Worm (Caenorhabditis elegans) whole organism, late embryonic: ENCODE results near the gene ugt-44.

Experiments
- F13H6.1 ChIP-seq: sonication (generic microtip); optimal IDR thresholded peaks from 2 replicates; lab custom pipeline; 2016; ENCODE audit warnings: missing genetic modification characterization, missing compliant biosample characterization
- ama-1 ChIP-seq: fragments of 150-350 bp; optimal IDR thresholded peaks from 2 replicates; lab custom pipeline; 2014
- ceh-18 ChIP-seq: sonication (generic microtip); optimal IDR thresholded peaks from 2 replicates; lab custom pipeline; 2016; ENCODE audit warnings: missing genetic modification characterization, missing compliant biosample characterization
- ceh-19 ChIP-seq: fragments of 200-800 bp; sonication (Bioruptor generic); optimal IDR thresholded peaks from 2 replicates; lab custom pipeline; 2018; ENCODE audit warnings: mild to moderate bottlenecking, missing genetic modification characterization, missing compliant biosample characterization
- ceh-30 ChIP-seq: fragments of 150-350 bp; optimal IDR thresholded peaks from 2 replicates; lab custom pipeline; 2014; ENCODE audit warnings: missing biosample characterization, missing genetic modification characterization
- ceh-48 ChIP-seq: sonication (generic microtip); optimal IDR thresholded peaks from 2 replicates; lab custom pipeline; 2016; ENCODE audit warnings: missing genetic modification characterization, inconsistent platforms, missing compliant biosample characterization
- ceh-6 ChIP-seq: fragments of 200-800 bp; sonication (Bioruptor generic); optimal IDR thresholded peaks from 2 replicates; lab custom pipeline; 2018; ENCODE audit warnings: mild to moderate bottlenecking, missing genetic modification characterization, missing compliant biosample characterization
- ceh-9 ChIP-seq: sonication (generic microtip); optimal IDR thresholded peaks from 2 replicates; lab custom pipeline; 2016; ENCODE audit warnings: mild to moderate bottlenecking, missing genetic modification characterization, inconsistent platforms, missing compliant biosample characterization
- dve-1 ChIP-seq: sonication (generic microtip); optimal IDR thresholded peaks from 2 replicates; lab custom pipeline; 2017; ENCODE audit warnings: antibody characterized with exemption, mild to moderate bottlenecking, missing genetic modification characterization, missing compliant biosample characterization
- elt-2 ChIP-seq: sonication (generic microtip); optimal IDR thresholded peaks from 2 replicates; lab custom pipeline; 2016; ENCODE audit warnings: missing genetic modification reagents, missing genetic modification characterization, missing compliant biosample characterization
- eyg-1 ChIP-seq: sonication (generic microtip); optimal IDR thresholded peaks from 2 replicates; lab custom pipeline; 2016; ENCODE audit warnings: missing genotype, missing genetic modification characterization, missing compliant biosample characterization
- fax-1 ChIP-seq: sonication (generic microtip); optimal IDR thresholded peaks from 2 replicates; lab custom pipeline; 2016; ENCODE audit warnings: missing genotype, missing genetic modification characterization, missing compliant biosample characterization
- fkh-6 ChIP-seq: sonication (generic microtip); optimal IDR thresholded peaks from 2 replicates; lab custom pipeline; 2016; ENCODE audit warnings: missing genetic modification characterization, missing compliant biosample characterization
- gmeb-2 ChIP-seq: sonication (generic microtip); optimal IDR thresholded peaks from 2 replicates; lab custom pipeline; 2016; ENCODE audit warnings: missing genetic modification characterization, inconsistent platforms, missing compliant biosample characterization
- hlh-13 ChIP-seq: fragments of 200-800 bp; sonication (Bioruptor generic); optimal IDR thresholded peaks from 2 replicates; lab custom pipeline; 2018; ENCODE audit warnings: mild to moderate bottlenecking, missing genetic modification characterization, missing compliant biosample characterization
- hlh-30 ChIP-seq: sonication (generic microtip); optimal IDR thresholded peaks from 2 replicates; lab custom pipeline; 2017; ENCODE audit warnings: antibody characterized with exemption, missing genetic modification characterization, missing compliant biosample characterization; ENCODE audit not compliant: insufficient read depth
- hlh-6 ChIP-seq: sonication (generic microtip); optimal IDR thresholded peaks from 2 replicates; lab custom pipeline; 2016; ENCODE audit warnings: missing genotype, missing genetic modification characterization, missing compliant biosample characterization
- hlh-8 ChIP-seq: sonication (generic microtip); optimal IDR thresholded peaks from 2 replicates; lab custom pipeline; 2016; ENCODE audit warnings: missing genotype, missing genetic modification characterization, missing compliant biosample characterization
- lim-6 ChIP-seq: sonication (generic microtip); optimal IDR thresholded peaks from 2 replicates; lab custom pipeline; 2016; ENCODE audit warnings: missing genetic modification characterization, missing compliant biosample characterization
- lin-11 ChIP-seq: fragments of 200-800 bp; sonication (Bioruptor generic); optimal IDR thresholded peaks from 2 replicates; lab custom pipeline; 2018; ENCODE audit warnings: mild to moderate bottlenecking, missing genetic modification characterization, missing compliant biosample characterization
- madf-2 ChIP-seq: sonication (generic microtip); optimal IDR thresholded peaks from 2 replicates; lab custom pipeline; 2017; ENCODE audit warnings: missing genetic modification characterization, missing compliant biosample characterization
- nfya-1 ChIP-seq: sonication (generic microtip); optimal IDR thresholded peaks from 2 replicates; lab custom pipeline; 2017; ENCODE audit warnings: missing genetic modification characterization, mild to moderate bottlenecking, missing compliant biosample characterization, antibody characterized with exemption, moderate library complexity
- npax-4 ChIP-seq: sonication (generic microtip); optimal IDR thresholded peaks from 2 replicates; lab custom pipeline; 2016; ENCODE audit warnings: missing genetic modification characterization, missing compliant biosample characterization
- pat-9 ChIP-seq: fragments of 200-800 bp; sonication (Bioruptor generic); optimal IDR thresholded peaks from 2 replicates; lab custom pipeline; 2018; ENCODE audit warnings: mild to moderate bottlenecking, missing genetic modification characterization, moderate library complexity, missing compliant biosample characterization
- pax-1 ChIP-seq: fragments of 150-350 bp; optimal IDR thresholded peaks from 2 replicates; lab custom pipeline; 2014; ENCODE audit warnings: missing biosample characterization, missing genetic modification characterization
- pha-4 ChIP-seq: fragments of 150-350 bp; optimal IDR thresholded peaks from 2 replicates; lab custom pipeline; 2018; ENCODE audit warnings: missing biosample characterization, missing genetic modification reagents, missing genetic modification characterization
- pqm-1 ChIP-seq: sonication (generic microtip); optimal IDR thresholded peaks from 2 replicates; lab custom pipeline; 2016; ENCODE audit warnings: missing genetic modification characterization, missing compliant biosample characterization
- pros-1 ChIP-seq: fragments of 150-350 bp; optimal IDR thresholded peaks from 2 replicates; lab custom pipeline; 2014; ENCODE audit warnings: missing biosample characterization, missing genetic modification reagents, missing genetic modification characterization
- rnt-1 ChIP-seq: sonication (generic microtip); optimal IDR thresholded peaks from 2 replicates; lab custom pipeline; 2016; ENCODE audit warnings: missing genetic modification characterization, missing compliant biosample characterization
- sox-4 ChIP-seq: sonication (generic microtip); optimal IDR thresholded peaks from 2 replicates; lab custom pipeline; 2017; ENCODE audit warnings: mild to moderate bottlenecking, missing genetic modification characterization, inconsistent platforms, missing compliant biosample characterization
- ttx-3 ChIP-seq: sonication (generic microtip); optimal IDR thresholded peaks from 2 replicates; lab custom pipeline; 2016; ENCODE audit warnings: missing genetic modification reagents, missing genetic modification characterization, missing compliant biosample characterization
- unc-42 ChIP-seq: sonication (generic microtip); optimal IDR thresholded peaks from 2 replicates; lab custom pipeline; 2016; ENCODE audit warnings: missing genotype, missing genetic modification characterization, missing compliant biosample characterization
- unc-55 ChIP-seq: sonication (generic microtip); optimal IDR thresholded peaks from 2 replicates; lab custom pipeline; 2017; ENCODE audit warnings: missing biosample characterization, missing genetic modification reagents, missing genetic modification characterization
- unc-86 ChIP-seq: sonication (generic microtip); optimal IDR thresholded peaks from 2 replicates; lab custom pipeline; 2016; ENCODE audit warnings: missing genetic modification characterization, missing compliant biosample characterization
- zip-5 ChIP-seq: sonication (generic microtip); optimal IDR thresholded peaks from 2 replicates; lab custom pipeline; 2016; ENCODE audit warnings: missing genetic modification characterization, missing compliant biosample characterization
- ztf-16 ChIP-seq: sonication (generic microtip); optimal IDR thresholded peaks from 2 replicates; lab custom pipeline; 2017; ENCODE audit warnings: missing genetic modification characterization, missing compliant biosample characterization

The ugt-44 gene

ce11 chrIV:10506016-10506415 lies 36.5 kb downstream of the ugt-44 start:
- TF ChIP-seq hlh-8 (tag; lab: Kevin White, UChicago), result no peak
- peak; percentile 9 for TF ChIP-seq unc-42 (tag; lab: Kevin White, UChicago)
- TF ChIP-seq pat-9 (tag; lab: Kevin White, UChicago), result no peak
- TF ChIP-seq elt-2 (tag; lab: Kevin White, UChicago), result peak; percentile 59
- TF ChIP-seq, all 69 proteins: peak for 2

- peak; percentile 93 for TF ChIP-seq unc-42 (tag; lab: Kevin White, UChicago)
- no peak for TF ChIP-seq ceh-19 (GFP tag; lab: Kevin White, UChicago)
- TF ChIP-seq, all 69 proteins: peak for 1
These were observed 38.0 kb downstream of the ugt-44 start for ce11 chrIV:10507586-10507985.

ce11 chrIV:10511432-10511831 lies 41.9 kb downstream of the ugt-44 start:
- TF ChIP-seq npax-4 (tag; lab: Kevin White, UChicago), result no peak
- TF ChIP-seq lin-11 (tag; lab: Kevin White, UChicago), result no peak
- TF ChIP-seq unc-86 (tag; lab: Kevin White, UChicago), result no peak
- TF ChIP-seq lim-6 (tag; lab: Kevin White, UChicago), result no peak
- no peak for TF ChIP-seq pqm-1 (tag; lab: Kevin White, UChicago)
- no peak for TF ChIP-seq ceh-48 (tag; lab: Kevin White, UChicago)
- TF ChIP-seq gmeb-2 (tag; lab: Kevin White, UChicago), result no peak
- TF ChIP-seq hlh-13 (GFP tag; lab: Kevin White, UChicago), result no peak
- TF ChIP-seq pat-9 (tag; lab: Kevin White, UChicago), result no peak
- no peak for TF ChIP-seq nfya-1 (tag; lab: Kevin White, UChicago)
- no peak for TF ChIP-seq fax-1 (tag; lab: Kevin White, UChicago)
- no peak for TF ChIP-seq pax-1 (tag; lab: Kevin White, UChicago)
- TF ChIP-seq ceh-30 (tag; lab: Kevin White, UChicago), result no peak
- TF ChIP-seq pha-4 (tag; lab: Kevin White, UChicago), result no peak
- TF ChIP-seq fkh-6 (tag; lab: Kevin White, UChicago), result no peak

ce11 chrIV:10512752-10513151 lies 43.2 kb downstream of the ugt-44 start:
- TF ChIP-seq hlh-13 (GFP tag; lab: Kevin White, UChicago), result no peak
- no peak for TF ChIP-seq sox-4
- TF ChIP-seq unc-55 (GFP tag; lab: Kevin White, UChicago), result peak; percentile 52
- TF ChIP-seq hlh-8 (tag; lab: Kevin White, UChicago), result peak; percentile 73
- no peak for TF ChIP-seq zip-5 (tag; lab: Kevin White, UChicago)
- TF ChIP-seq hlh-30, result peak; percentile 32
- TF ChIP-seq ceh-18 (tag; lab: Kevin White, UChicago), result peak; percentile 9
- peak; percentile 25 for TF ChIP-seq rnt-1 (tag; lab: Kevin White, UChicago)

- TF ChIP-seq ttx-3 (tag; lab: Kevin White, UChicago), result no peak
- TF ChIP-seq ceh-9, result no peak
- TF ChIP-seq ceh-48 (tag; lab: Kevin White, UChicago), result no peak
- no peak for TF ChIP-seq hlh-8 (tag; lab: Kevin White, UChicago)
These were observed 43.7 kb downstream of the ugt-44 start for ce11 chrIV:10513266-10513665.

- no peak for TF ChIP-seq dve-1 (tag; lab: Kevin White, UChicago)
- no peak for TF ChIP-seq eyg-1
- no peak for TF ChIP-seq ceh-18 (tag; lab: Kevin White, UChicago)
- no peak for TF ChIP-seq ama-1 (lab: Kevin White, UChicago)
- TF ChIP-seq madf-2 (tag; lab: Kevin White, UChicago), result no peak
- no peak for TF ChIP-seq nfya-1 (tag; lab: Kevin White, UChicago)
- no peak for TF ChIP-seq ztf-16 (tag; lab: Kevin White, UChicago)
- TF ChIP-seq hlh-6, result no peak
- TF ChIP-seq F13H6.1, result no peak
- no peak for TF ChIP-seq pros-1 (tag; lab: Kevin White, UChicago)
- TF ChIP-seq fax-1 (tag; lab: Kevin White, UChicago), result no peak
- TF ChIP-seq ceh-6 (GFP tag; lab: Kevin White, UChicago), result no peak
- no peak for TF ChIP-seq unc-86 (tag; lab: Kevin White, UChicago)
- TF ChIP-seq lin-11 (tag; lab: Kevin White, UChicago), result no peak
These were observed 45.6 kb downstream of the ugt-44 start, which contains the start of gene C02F4.4 for ce11 chrIV:10515128-10515527. C02F4.4 (minus strand) TSS chrIV:10515228.
